Worm (Caenorhabditis elegans) whole organism, L2 larva: ENCODE measurements around the gene R05G9.3.

Source experiments
- ZK546.5 ChIP-seq: sonication (generic microtip); optimal IDR thresholded peaks from 2 replicates; lab custom pipeline; 2017; ENCODE audit warnings: missing biosample characterization, missing genetic modification characterization
- aly-2 ChIP-seq: fragments of 150-350 bp; optimal IDR thresholded peaks from 2 replicates; lab custom pipeline; 2014; ENCODE audit warnings: missing biosample characterization, missing genetic modification characterization
- ama-1 ChIP-seq: fragments of 150-350 bp; optimal IDR thresholded peaks from 2 replicates; lab custom pipeline; 2018; ENCODE audit warnings: inconsistent platforms
- blmp-1 ChIP-seq: sonication (generic microtip); optimal IDR thresholded peaks from 2 replicates; lab custom pipeline; 2017; ENCODE audit warnings: missing genetic modification characterization, mild to moderate bottlenecking, missing compliant biosample characterization, antibody characterized with exemption, moderate library complexity; ENCODE audit not compliant: insufficient read depth
- ceh-82 ChIP-seq: fragments of 150-350 bp; optimal IDR thresholded peaks from 2 replicates; lab custom pipeline; 2014; ENCODE audit warnings: missing biosample characterization, missing genetic modification characterization
- dmd-4 ChIP-seq: sonication (generic microtip); optimal IDR thresholded peaks from 2 replicates; lab custom pipeline; 2017; ENCODE audit warnings: missing biosample characterization, missing genetic modification characterization
- fos-1 ChIP-seq: fragments of 150-350 bp; optimal IDR thresholded peaks from 2 replicates; lab custom pipeline; 2014; ENCODE audit warnings: missing biosample characterization, missing genetic modification characterization
- lin-11 ChIP-seq: fragments of 150-350 bp; sonication (generic microtip); optimal IDR thresholded peaks from 2 replicates; lab custom pipeline; 2014; ENCODE audit warnings: missing biosample characterization, missing genetic modification characterization, inconsistent platforms, mixed read lengths
- lin-39 ChIP-seq: fragments of 150-350 bp; optimal IDR thresholded peaks from 2 replicates; lab custom pipeline; 2014; ENCODE audit warnings: missing biosample characterization, missing genetic modification reagents, missing genetic modification characterization
- lsy-2 ChIP-seq, 2 experiments: fragments of 150-350 bp in 1 of 2; sonication (generic microtip) in 1 of 2; optimal IDR thresholded peaks; 2 replicates each; lab custom pipeline; 2014 to 2017; ENCODE audit warnings: missing biosample characterization in 2 of 2, missing genetic modification characterization in 2 of 2
- nhr-237 ChIP-seq: fragments of 150-350 bp; optimal IDR thresholded peaks from 2 replicates; lab custom pipeline; 2014; ENCODE audit warnings: missing biosample characterization, missing genetic modification characterization
- nhr-77 ChIP-seq: fragments of 150-350 bp; optimal IDR thresholded peaks from 2 replicates; lab custom pipeline; 2014; ENCODE audit warnings: missing biosample characterization, missing genetic modification characterization
- snpc-4 ChIP-seq: fragments of 150-350 bp; optimal IDR thresholded peaks from 2 replicates; lab custom pipeline; 2014; ENCODE audit warnings: missing biosample characterization, missing genetic modification characterization

DNA sequence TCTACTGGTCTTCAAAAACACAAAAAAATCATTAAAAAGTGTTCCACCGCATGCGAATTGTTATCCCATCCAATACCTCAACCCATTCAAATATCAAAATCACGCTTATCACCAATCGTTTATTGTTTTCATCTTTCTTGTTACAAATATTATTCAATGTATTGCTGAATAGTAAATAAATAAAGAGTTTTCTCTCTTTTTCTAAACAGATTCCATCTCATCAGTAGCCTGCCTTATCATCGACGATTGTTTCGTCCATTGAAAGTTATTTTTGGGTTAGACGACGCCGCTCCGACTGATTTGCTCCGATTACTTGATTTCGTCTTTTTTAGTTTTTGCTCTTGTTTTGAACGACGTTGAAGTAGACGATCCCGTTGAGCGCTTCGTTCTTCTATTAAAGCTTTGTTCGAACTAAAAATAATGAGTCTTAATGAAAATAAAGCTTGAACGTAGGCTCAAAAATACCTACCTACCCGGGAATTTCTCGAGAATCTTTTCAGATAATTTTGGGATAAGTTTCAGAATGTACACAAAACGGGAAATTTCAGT, 24.9 kb upstream of the R05G9.3 start:
- TF ChIP-seq lin-39 (tag; lab: Kevin White, UChicago) (no peak), fos-1 (tag; lab: Kevin White, UChicago) (no peak), lsy-2 (tag; optimal IDR thresholded peaks at IDR 0.05; lab: Kevin White, UChicago) (no peak), aly-2 (tag; lab: Kevin White, UChicago) (no peak), nhr-77 (tag; lab: Kevin White, UChicago) (no peak), snpc-4 (no peak), lin-11 (tag; lab: Kevin White, UChicago) (no peak), nhr-237 (tag; lab: Kevin White, UChicago) (no peak), ceh-82 (tag; lab: Kevin White, UChicago) (no peak), ama-1 (lab: Kevin White, UChicago) (no peak), ZK546.5 (tag; lab: Kevin White, UChicago) (no peak), blmp-1 (tag; lab: Kevin White, UChicago) (no peak), dmd-4 (tag; lab: Kevin White, UChicago) (no peak)
